Worm (Caenorhabditis elegans) whole organism, midembryonic: ENCODE results near the gene T02C1.2.

Experiments
- cog-1 ChIP-seq: sonication (generic microtip); optimal IDR thresholded peaks from 2 replicates; lab custom pipeline; 2016; ENCODE audit warnings: missing genetic modification characterization, missing compliant biosample characterization
- flt-1 ChIP-seq: fragments of 200-800 bp; sonication (Bioruptor generic); IDR thresholded peaks from 2 replicates; pipeline ENCODE4 v1.3.6; 2022; ENCODE audit warnings: missing genetic modification characterization, missing compliant biosample characterization
- med-1 ChIP-seq: sonication (generic microtip); optimal IDR thresholded peaks from 2 replicates; lab custom pipeline; 2017; ENCODE audit warnings: missing genetic modification characterization, mild to moderate bottlenecking, missing compliant biosample characterization, antibody characterized with exemption, missing genetic modification reagents; ENCODE audit not compliant: insufficient read depth
- ref-1 ChIP-seq: fragments of 200-800 bp; sonication (Bioruptor generic); conservative IDR thresholded peaks from 2 replicates; pipeline ENCODE4 v1.3.6; 2022; ENCODE audit warnings: missing genetic modification reagents, missing genetic modification characterization, missing compliant biosample characterization
- tab-1 ChIP-seq: fragments of 200-800 bp; sonication (Bioruptor generic); IDR thresholded peaks from 2 replicates; pipeline ENCODE4 v1.3.6; 2022; ENCODE audit warnings: missing genetic modification characterization, missing compliant biosample characterization
- ztf-23 ChIP-seq: fragments of 200-800 bp; sonication (Bioruptor generic); IDR thresholded peaks from 2 replicates; pipeline ENCODE4 v1.3.6; 2022; ENCODE audit warnings: missing genetic modification reagents, missing genetic modification characterization, missing compliant biosample characterization

ce11 chrIII:9289815-9290214, 39.0 kb downstream of the T02C1.2 start:
- TF ChIP-seq ref-1 (GFP tag; lab: Robert Waterston, UW) (no peak), ztf-23 (GFP tag; lab: Robert Waterston, UW) (no peak), flt-1 (no peak), cog-1 (tag; lab: Kevin White, UChicago) (no peak), tab-1 (no peak), med-1 (GFP tag; lab: Kevin White, UChicago) (no peak)
